Worm (Caenorhabditis elegans): ENCODE data around the gene F43D2.7.
A peak's percentile ranks its signal among the peaks of the same experiment; 100 is the strongest.

Gene F43D2.7

DNA sequence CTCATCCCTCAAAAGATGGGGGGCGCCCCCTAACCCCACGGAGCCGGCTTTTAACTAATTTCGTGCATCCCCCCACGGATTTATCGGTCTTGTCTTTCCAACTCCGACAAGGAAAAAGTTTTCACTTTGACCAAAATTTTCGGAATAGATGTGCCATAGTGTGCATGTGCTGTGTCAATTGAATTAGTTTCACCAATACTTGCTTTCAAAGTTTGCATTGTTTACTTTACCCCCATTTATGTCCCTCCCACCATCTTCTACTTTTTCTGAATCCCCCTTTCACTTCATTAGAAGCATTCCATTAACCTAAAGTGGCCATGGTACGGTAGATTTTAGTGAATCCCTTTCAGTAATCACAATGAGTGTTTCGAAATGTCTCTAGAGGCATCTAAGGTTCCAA is 22.3 kb downstream of the F43D2.7 start:
- TF ChIP-seq lin-14 (GFP tag; optimal IDR thresholded peaks at IDR 0.05) = peak; percentile 65
- TF ChIP-seq aha-1 (tag; optimal IDR thresholded peaks at IDR 0.05) = no peak
- TF ChIP-seq sptf-1 (tag; optimal IDR thresholded peaks at IDR 0.05) = no peak
- no peak for TF ChIP-seq lir-3 (tag; optimal IDR thresholded peaks at IDR 0.05; ENCODE audit: poor library complexity)
- TF ChIP-seq nhr-19 (GFP tag; conservative IDR thresholded peaks at IDR 0.05) = no peak
- no peak for TF ChIP-seq ceh-8 (GFP tag; optimal IDR thresholded peaks at IDR 0.05)
- no peak for TF ChIP-seq hlh-17 (GFP tag; optimal IDR thresholded peaks at IDR 0.05; ENCODE audit: borderline replicate concordance)
- TF ChIP-seq ztf-11 (tag; optimal IDR thresholded peaks at IDR 0.05) = no peak
- no peak for TF ChIP-seq unc-86 (tag; optimal IDR thresholded peaks at IDR 0.05)
- no peak for TF ChIP-seq efl-1 (optimal IDR thresholded peaks at IDR 0.05)
- TF ChIP-seq efl-1 (GFP tag; optimal IDR thresholded peaks at IDR 0.05 in 1 of 2) = peak in 1 of 2 experiments; percentile 52
- no peak for TF ChIP-seq fkh-4 (tag; optimal IDR thresholded peaks at IDR 0.05; ENCODE audit: borderline replicate concordance)
- peak in 1 of 2 experiments; percentile 13 for TF ChIP-seq lsy-2 (tag; optimal IDR thresholded peaks at IDR 0.05)
- TF ChIP-seq vab-15 (tag; optimal IDR thresholded peaks at IDR 0.05) = no peak
- no peak for TF ChIP-seq ztf-4 (tag; optimal IDR thresholded peaks at IDR 0.05)

DNA sequence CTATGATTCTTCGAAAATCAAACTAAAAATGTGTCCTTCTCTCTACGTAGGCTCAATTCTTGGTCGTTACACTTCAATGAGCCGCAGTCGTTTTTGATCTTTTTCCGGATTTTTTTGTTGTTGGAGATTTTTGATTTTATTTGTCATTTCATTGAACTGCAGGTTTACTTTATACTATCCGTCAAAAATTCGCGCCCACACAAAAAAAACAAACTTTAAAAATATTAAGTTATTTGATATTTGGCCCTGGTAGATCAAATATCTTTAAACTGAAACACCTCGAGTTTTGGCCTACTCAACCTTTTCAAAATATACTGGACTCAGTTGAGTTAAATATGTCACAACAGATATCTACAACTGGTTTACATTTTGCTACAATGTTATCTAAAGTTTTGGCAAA is 24.3 kb downstream of the F43D2.7 start:
- TF ChIP-seq aha-1 (tag; optimal IDR thresholded peaks at IDR 0.05) = no peak

ce11 chrV:14614454-14614853 is 25.5 kb downstream of the F43D2.7 start:
- TF ChIP-seq Y116A8C.19 (tag; optimal IDR thresholded peaks at IDR 0.05; ENCODE audit: borderline replicate concordance) = no peak
- TF ChIP-seq nhr-237 (tag; optimal IDR thresholded peaks at IDR 0.05) = no peak
- TF ChIP-seq sptf-1 (tag; optimal IDR thresholded peaks at IDR 0.05) = no peak

ce11 chrV:14612168-14612567 is 27.8 kb downstream of the F43D2.7 start, which contains the start of the genes R11H6.5 and ccnk-1:
Gene R11H6.5, minus strand, starts transcription at chrV:14612222.
Gene ccnk-1, plus strand, starts transcription at chrV:14612548.
- TF ChIP-seq ceh-88 (GFP tag; IDR thresholded peaks at IDR 0.05) = no peak
- no peak for TF ChIP-seq fkh-4 (tag; optimal IDR thresholded peaks at IDR 0.05; ENCODE audit: borderline replicate concordance)
- TF ChIP-seq nhr-28 (tag; optimal IDR thresholded peaks at IDR 0.05) = no peak
- TF ChIP-seq efl-1 (optimal IDR thresholded peaks at IDR 0.05) = peak; percentile 60 to 61
- peak; percentile 67 to 95 for TF ChIP-seq efl-1 (GFP tag; optimal IDR thresholded peaks at IDR 0.05 in 1 of 2)
- TF ChIP-seq ztf-4 (tag; optimal IDR thresholded peaks at IDR 0.05) = no peak
- TF ChIP-seq lsy-2 (tag; optimal IDR thresholded peaks at IDR 0.05) = peak; percentile 97 to 99
- TF ChIP-seq unc-62 (GFP tag; optimal IDR thresholded peaks at IDR 0.05) = no peak
- TF ChIP-seq tlp-1 (tag; optimal IDR thresholded peaks at IDR 0.05) = no peak
- TF ChIP-seq lin-15B (tag; optimal IDR thresholded peaks at IDR 0.05) = peak; percentile 7
- TF ChIP-seq Y116A8C.19 (tag; optimal IDR thresholded peaks at IDR 0.05; ENCODE audit: borderline replicate concordance) = no peak
- no peak for TF ChIP-seq isw-1 (GFP tag; IDR thresholded peaks at IDR 0.05)
- peak; percentile 40 for TF ChIP-seq rnt-1 (tag; optimal IDR thresholded peaks at IDR 0.05)
- TF ChIP-seq F16B12.6 (tag; optimal IDR thresholded peaks at IDR 0.05) = peak; percentile 85
- TF ChIP-seq snpc-4 (tag; optimal IDR thresholded peaks at IDR 0.05) = no peak
- TF ChIP-seq ces-1 (GFP tag; optimal IDR thresholded peaks at IDR 0.05) = no peak
- peak; percentile 56 for TF ChIP-seq lin-14 (GFP tag; optimal IDR thresholded peaks at IDR 0.05)
- TF ChIP-seq swsn-7 (tag; optimal IDR thresholded peaks at IDR 0.05) = peak; percentile 36
- peak; percentile 38 to 73 (median 51) for TF ChIP-seq dpl-1 (GFP tag; optimal IDR thresholded peaks at IDR 0.05)
- peak; percentile 53 to 75 for TF ChIP-seq lin-35 (GFP tag; optimal IDR thresholded peaks at IDR 0.05)
- TF ChIP-seq unc-86 (tag; optimal IDR thresholded peaks at IDR 0.05) = no peak
- no peak for TF ChIP-seq egl-13 (tag; optimal IDR thresholded peaks at IDR 0.05)
- TF ChIP-seq nhr-12 (tag; optimal IDR thresholded peaks at IDR 0.05) = no peak
- TF ChIP-seq snu-23 (GFP tag; optimal IDR thresholded peaks at IDR 0.05) = peak; percentile 65
- TF ChIP-seq tbx-2 (tag; optimal IDR thresholded peaks at IDR 0.05) = peak; percentile 31
- no peak for TF ChIP-seq lir-3 (tag; optimal IDR thresholded peaks at IDR 0.05; ENCODE audit: poor library complexity)
- TF ChIP-seq hlh-17 (GFP tag; optimal IDR thresholded peaks at IDR 0.05; ENCODE audit: borderline replicate concordance) = no peak
- no peak for TF ChIP-seq hpl-2 (GFP tag; optimal IDR thresholded peaks at IDR 0.05)
- peak in 2 of 6 experiments; percentile 2 to 28 for TF ChIP-seq elt-3 (tag; optimal IDR thresholded peaks at IDR 0.05)
- no peak for TF ChIP-seq ztf-11 (tag; optimal IDR thresholded peaks at IDR 0.05)
- TF ChIP-seq lin-13 (GFP tag; optimal IDR thresholded peaks at IDR 0.05) = no peak
- TF ChIP-seq sox-4 (tag; optimal IDR thresholded peaks at IDR 0.05) = no peak
- TF ChIP-seq C34B4.2 (tag; optimal IDR thresholded peaks at IDR 0.05) = no peak
- TF ChIP-seq ceh-82 (tag; optimal IDR thresholded peaks at IDR 0.05) = peak in 1 of 3 experiments; percentile 18
- TF ChIP-seq unc-130 (tag; optimal IDR thresholded peaks at IDR 0.05) = peak; percentile 66
- no peak for TF ChIP-seq hlh-4 (tag; optimal IDR thresholded peaks at IDR 0.05)
- TF ChIP-seq elt-2 (tag; optimal IDR thresholded peaks at IDR 0.05) = no peak
- peak; percentile 67 for TF ChIP-seq mep-1 (tag; optimal IDR thresholded peaks at IDR 0.05)
- TF ChIP-seq alr-1 (tag; optimal IDR thresholded peaks at IDR 0.05; ENCODE audit: borderline replicate concordance) = no peak

Data from whole organism, L1 larva.